Worm (Caenorhabditis elegans) whole organism, L4 larva: ENCODE data around the gene B0024.11.

Experiments used
- ZK337.2 ChIP-seq: fragments of 200-800 bp; sonication (Bioruptor generic); IDR thresholded peaks from 2 replicates; pipeline ENCODE4 v1.3.6; 2022; ENCODE audit warnings: missing genetic modification reagents, missing genetic modification characterization, missing compliant biosample characterization
- fos-1 ChIP-seq: fragments of 150-350 bp; optimal IDR thresholded peaks from 2 replicates; lab custom pipeline; 2014; ENCODE audit warnings: missing biosample characterization, missing genetic modification characterization
- nhr-28 ChIP-seq: fragments of 150-350 bp; optimal IDR thresholded peaks from 2 replicates; lab custom pipeline; 2014; ENCODE audit warnings: missing biosample characterization, missing genetic modification characterization
- nhr-77 ChIP-seq: fragments of 150-350 bp; optimal IDR thresholded peaks from 2 replicates; lab custom pipeline; 2014; ENCODE audit warnings: missing biosample characterization, missing genetic modification characterization
- pha-4 ChIP-seq, 2 experiments: fragments of 150-350 bp in 1 of 2; fragments of 200-800 bp in 1 of 2; sonication (Bioruptor generic) in 1 of 2; IDR thresholded peaks in 1 of 2; optimal IDR thresholded peaks in 1 of 2; 2 replicates each; pipeline versions ENCODE4 v1.3.6 to Lab custom; 2014 to 2022; ENCODE audit warnings: missing genetic modification characterization in 2 of 2, missing genetic modification reagents in 2 of 2, missing biosample characterization in 1 of 2, missing compliant biosample characterization in 1 of 2
- snpc-4 ChIP-seq: fragments of 150-350 bp; optimal IDR thresholded peaks from 2 replicates; lab custom pipeline; 2014; ENCODE audit warnings: missing biosample characterization, missing genetic modification characterization
- spr-1 ChIP-seq: sonication (generic microtip); optimal IDR thresholded peaks from 2 replicates; lab custom pipeline; 2016; ENCODE audit warnings: mild to moderate bottlenecking, missing genetic modification characterization, missing compliant biosample characterization
- unc-130 ChIP-seq: sonication (generic microtip); optimal IDR thresholded peaks from 2 replicates; lab custom pipeline; 2016; ENCODE audit warnings: missing genetic modification reagents, missing genetic modification characterization, missing compliant biosample characterization
- ztf-11 ChIP-seq: fragments of 150-350 bp; optimal IDR thresholded peaks from 2 replicates; lab custom pipeline; 2014; ENCODE audit warnings: missing biosample characterization, missing genetic modification characterization

ce11 chrV:10323537-10323936, 4.2 kb upstream of the B0024.11 start:
- no peak for TF ChIP-seq nhr-77 (tag; lab: Kevin White, UChicago)
- TF ChIP-seq ztf-11 (tag; lab: Kevin White, UChicago) = no peak
- TF ChIP-seq unc-130 = no peak
- TF ChIP-seq fos-1 (tag; lab: Kevin White, UChicago) = no peak
- TF ChIP-seq pha-4 (GFP tag; IDR thresholded peaks at IDR 0.05; lab: Robert Waterston, UW) = no peak
- TF ChIP-seq pha-4 (tag; optimal IDR thresholded peaks at IDR 0.05; lab: Kevin White, UChicago) = no peak
- no peak for TF ChIP-seq spr-1
- TF ChIP-seq snpc-4 (tag; lab: Kevin White, UChicago) = no peak
- TF ChIP-seq ZK337.2 (GFP tag; lab: Robert Waterston, UW) = no peak
- no peak for TF ChIP-seq nhr-28 (tag; lab: Kevin White, UChicago)
